Fruit fly (Drosophila melanogaster) whole organism, embryonic: ENCODE measurements around the gene beat-Ic.

Experiments used
- Bdp1 ChIP-seq: fragments of 200-800 bp; sonication (Bioruptor generic); optimal IDR thresholded peaks from 3 replicates; lab custom pipeline; 2016; ENCODE audit warnings: missing biosample characterization, missing genetic modification characterization
- Gug ChIP-seq: fragments of 200-800 bp; sonication (Bioruptor generic); IDR thresholded peaks from 4 replicates; pipeline ENCODE4 v1.3.6; 2022; ENCODE audit warnings: missing biosample characterization, missing genetic modification characterization
- chn ChIP-seq: fragments of 200-800 bp; sonication (Bioruptor generic); optimal IDR thresholded peaks from 2 replicates; lab custom pipeline; 2016; ENCODE audit warnings: missing biosample characterization, missing genetic modification characterization
- eve ChIP-seq, 2 experiments: fragments of >200 bp; optimal IDR thresholded peaks; 2 replicates each; lab custom pipeline; 2017; ENCODE audit warnings: missing biosample characterization in 2 of 2, missing genetic modification characterization in 2 of 2
- ttk ChIP-seq: fragments of 200-800 bp; sonication (Bioruptor generic); IDR thresholded peaks from 2 replicates; pipeline ENCODE4 v2.1.2; 2022; ENCODE audit warnings: missing biosample characterization, missing genetic modification characterization

dm6 chr2L:16006179-16006578 is 6.1 kb downstream of the beat-Ic start, which contains the start of gene CG31820:
- TF ChIP-seq ttk (no peak), Bdp1 (GFP tag; lab: Kevin White, UChicago) (no peak), Gug (GFP tag; lab: Robert Waterston, UW) (no peak), eve (GFP tag; optimal IDR thresholded peaks at IDR 0.05; lab: Kevin White, UChicago) (no peak), chn (GFP tag; lab: Kevin White, UChicago) (no peak)
